Worm (Caenorhabditis elegans): ENCODE measurements around the gene C09E10.3.

The C09E10.3 gene

DNA sequence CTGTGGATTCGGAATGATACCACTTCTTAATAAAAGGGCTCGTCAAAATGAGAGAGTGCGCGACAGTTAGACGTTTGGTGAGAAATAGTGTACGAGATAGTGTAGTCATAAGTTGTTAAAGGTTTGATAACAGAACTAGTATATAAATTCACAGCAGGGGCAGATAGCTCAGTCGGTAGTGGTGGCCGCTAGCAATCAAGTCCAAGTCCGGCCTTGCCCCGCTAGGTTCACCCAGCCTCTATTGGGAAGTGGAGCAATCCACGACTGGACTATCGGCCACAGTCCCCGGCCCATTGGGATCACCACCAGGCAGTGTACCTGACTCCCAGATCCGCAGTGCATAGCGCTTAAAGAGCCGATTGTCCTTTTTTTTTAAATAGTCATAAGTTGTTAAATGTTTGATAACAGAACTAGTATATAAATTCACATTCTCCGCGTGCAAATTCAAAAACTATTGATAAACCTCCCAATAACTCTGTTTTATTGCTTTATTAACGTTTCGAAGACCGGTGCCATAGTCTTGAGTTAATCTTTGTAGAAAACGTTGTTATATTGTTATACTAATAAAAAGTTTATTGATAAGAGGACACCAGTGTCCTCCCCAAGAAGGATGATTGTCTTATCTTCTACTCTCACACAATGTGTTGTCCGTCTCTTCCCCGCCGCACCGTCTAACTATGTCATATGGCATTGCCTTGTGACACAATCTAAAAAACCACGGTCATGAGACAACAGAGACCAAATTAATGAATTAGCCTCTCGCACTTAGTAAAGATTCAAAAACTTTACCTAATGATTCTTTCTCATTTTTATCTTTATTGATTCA lies 19.7 kb upstream of the C09E10.3 start (continued):
- TF ChIP-seq lsy-2 (tag; optimal IDR thresholded peaks at IDR 0.05) (peak; percentile 34 to 62), unc-86 (tag; optimal IDR thresholded peaks at IDR 0.05) (no peak), C16A3.4 (tag; optimal IDR thresholded peaks at IDR 0.05) (peak; percentile 38), ceh-82 (tag; optimal IDR thresholded peaks at IDR 0.05) (no peak), sptf-1 (tag; optimal IDR thresholded peaks at IDR 0.05) (no peak), nhr-90 (tag; optimal IDR thresholded peaks at IDR 0.05; ENCODE audit: poor library complexity) (peak; percentile 79), aly-2 (tag; optimal IDR thresholded peaks at IDR 0.05) (no peak), xbp-1 (tag; optimal IDR thresholded peaks at IDR 0.05) (no peak), C04F5.9 (tag; optimal IDR thresholded peaks at IDR 0.05) (no peak), efl-1 (optimal IDR thresholded peaks at IDR 0.05) (peak; percentile 1 to 16), efl-1 (GFP tag; optimal IDR thresholded peaks at IDR 0.05 in 1 of 2) (peak in 1 of 2 experiments; percentile 91), lir-3 (tag; optimal IDR thresholded peaks at IDR 0.05; ENCODE audit: poor library complexity) (peak; percentile 52), pag-3 (tag; optimal IDR thresholded peaks at IDR 0.05; ENCODE audit: borderline replicate concordance, insufficient read depth) (peak; percentile 21), lin-39 (tag; optimal IDR thresholded peaks at IDR 0.05) (no peak), mep-1 (tag; optimal IDR thresholded peaks at IDR 0.05) (peak; percentile 62), zag-1 (tag; optimal IDR thresholded peaks at IDR 0.05) (no peak), ces-1 (GFP tag; optimal IDR thresholded peaks at IDR 0.05) (no peak), unc-30 (tag; optimal IDR thresholded peaks at IDR 0.05) (no peak), lin-13 (GFP tag; optimal IDR thresholded peaks at IDR 0.05) (peak; percentile 26), fkh-10 (GFP tag; optimal IDR thresholded peaks at IDR 0.05) (no peak), unc-62 (GFP tag; optimal IDR thresholded peaks at IDR 0.05) (no peak), egl-27 (tag; optimal IDR thresholded peaks at IDR 0.05) (no peak), ets-5 (GFP tag; IDR thresholded peaks at IDR 0.05) (no peak), aha-1 (tag; optimal IDR thresholded peaks at IDR 0.05) (no peak), ama-1 (optimal IDR thresholded peaks at IDR 0.05) (peak; percentile 25), mab-9 (GFP tag; IDR thresholded peaks at IDR 0.05) (no peak), nhr-47 (tag; optimal IDR thresholded peaks at IDR 0.05) (peak; percentile 47), Y116A8C.19 (tag; optimal IDR thresholded peaks at IDR 0.05; ENCODE audit: borderline replicate concordance) (no peak), nhr-71 (tag; optimal IDR thresholded peaks at IDR 0.05) (peak; percentile 86), ceh-63 (GFP tag; optimal IDR thresholded peaks at IDR 0.05) (no peak), egl-13 (tag; optimal IDR thresholded peaks at IDR 0.05) (peak; percentile 59), nhr-76 (tag; optimal IDR thresholded peaks at IDR 0.05) (no peak), sox-4 (tag; optimal IDR thresholded peaks at IDR 0.05) (peak; percentile 25), lin-15B (tag; optimal IDR thresholded peaks at IDR 0.05) (no peak)

DNA sequence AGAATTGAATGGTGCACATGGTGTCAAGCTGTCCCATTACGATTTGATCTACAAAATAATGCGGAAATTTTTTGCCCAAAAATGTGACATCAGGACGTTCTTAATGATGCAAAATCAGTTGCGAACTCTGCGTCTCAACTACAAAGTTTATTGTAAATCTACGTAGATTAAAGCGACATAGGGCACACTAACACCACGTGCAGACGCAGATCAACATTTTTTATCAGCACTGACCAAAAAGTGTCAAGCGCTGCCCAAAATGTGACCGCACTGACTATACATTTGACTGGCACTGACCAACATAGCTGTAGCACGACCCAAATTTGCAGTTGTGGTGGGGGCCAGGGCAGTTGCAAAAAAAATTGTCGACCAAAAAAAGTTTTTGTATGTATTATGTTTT lies 18.3 kb upstream of the C09E10.3 start:
- TF ChIP-seq lin-15B (tag; optimal IDR thresholded peaks at IDR 0.05): no peak
- TF ChIP-seq elt-2 (tag; optimal IDR thresholded peaks at IDR 0.05): peak; percentile 17

DNA sequence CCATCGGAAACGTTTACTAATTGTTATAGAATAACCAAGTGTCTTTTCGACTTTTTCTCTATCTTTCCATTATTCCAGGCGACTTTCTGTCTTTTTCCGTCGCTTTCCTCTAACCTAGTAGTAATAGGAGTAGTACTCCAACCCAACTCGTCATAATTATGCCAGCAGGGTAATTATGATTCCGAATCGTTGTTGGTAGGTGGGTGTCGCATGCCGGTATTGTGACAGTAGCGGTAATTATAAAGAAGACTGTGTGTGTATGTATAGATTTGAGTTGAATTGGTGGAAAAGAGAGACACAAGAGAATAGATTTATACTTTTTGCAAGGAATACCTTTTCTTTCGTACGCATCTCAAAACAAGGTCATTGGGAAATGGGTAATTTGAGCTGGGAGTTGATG lies 13.9 kb upstream of the C09E10.3 start:
- TF ChIP-seq ceh-8 (GFP tag; optimal IDR thresholded peaks at IDR 0.05) (peak; percentile 27), egl-13 (tag; optimal IDR thresholded peaks at IDR 0.05) (no peak), efl-1 (optimal IDR thresholded peaks at IDR 0.05) (no peak), efl-1 (GFP tag; optimal IDR thresholded peaks at IDR 0.05 in 1 of 2) (no peak), nhr-85 (tag) (peak; percentile 81), mep-1 (tag; optimal IDR thresholded peaks at IDR 0.05) (peak; percentile 25), blmp-1 (tag; optimal IDR thresholded peaks at IDR 0.05) (peak; percentile 29), zip-4 (GFP tag; optimal IDR thresholded peaks at IDR 0.05) (no peak), nhr-76 (tag; optimal IDR thresholded peaks at IDR 0.05) (no peak)
